Worm (Caenorhabditis elegans): ENCODE results near the gene spch-1.

Gene spch-1

ce11 chrIV:10128906-10129386 lies 17.6 kb upstream of the spch-1 start, which contains the start of the genes gtbp-1 and K08F4.3:
Gene gtbp-1 (minus strand): TSS chrIV:10128956.
Gene K08F4.3 (plus strand): TSS chrIV:10129257.
- TF ChIP-seq aly-1 (tag; optimal IDR thresholded peaks at IDR 0.05): no peak
- no peak for TF ChIP-seq B0310.2 (tag; optimal IDR thresholded peaks at IDR 0.05)
- TF ChIP-seq sea-1 (GFP tag; conservative IDR thresholded peaks at IDR 0.05): no peak
- no peak for TF ChIP-seq scrt-1 (GFP tag; IDR thresholded peaks at IDR 0.05)

ce11 chrIV:10128446-10128845 lies 17.1 kb upstream of the spch-1 start:
- no peak for TF ChIP-seq sea-1 (GFP tag; conservative IDR thresholded peaks at IDR 0.05)
- no peak for TF ChIP-seq F13C5.2 (tag; optimal IDR thresholded peaks at IDR 0.05)
- TF ChIP-seq tbx-11 (GFP tag; IDR thresholded peaks at IDR 0.05): no peak
- TF ChIP-seq tra-4 (tag; optimal IDR thresholded peaks at IDR 0.05): no peak
- no peak for TF ChIP-seq ceh-13 (GFP tag; optimal IDR thresholded peaks at IDR 0.05)

- TF ChIP-seq aly-1 (tag; optimal IDR thresholded peaks at IDR 0.05) (no peak), tbx-11 (GFP tag; IDR thresholded peaks at IDR 0.05) (no peak), flt-1 (GFP tag; IDR thresholded peaks at IDR 0.05) (no peak), pes-1 (GFP tag; IDR thresholded peaks at IDR 0.05) (no peak), sea-1 (GFP tag; conservative IDR thresholded peaks at IDR 0.05) (no peak), tbx-37 (GFP tag; conservative IDR thresholded peaks at IDR 0.05) (no peak), hmg-4 (GFP tag; optimal IDR thresholded peaks at IDR 0.05) (no peak), hnd-1 (tag; optimal IDR thresholded peaks at IDR 0.05) (no peak), tra-4 (tag; optimal IDR thresholded peaks at IDR 0.05) (no peak), ets-7 (tag; optimal IDR thresholded peaks at IDR 0.05) (no peak), ceh-13 (GFP tag; optimal IDR thresholded peaks at IDR 0.05) (no peak), ceh-36 (tag; optimal IDR thresholded peaks at IDR 0.05) (no peak)
These were observed 15.2 kb upstream of the spch-1 start, which contains the start of gene ctf-18 for ce11 chrIV:10126544-10126943. Gene ctf-18 (minus strand): TSS chrIV:10126644.

ce11 chrIV:10122205-10122604 lies 10.9 kb upstream of the spch-1 start, which contains the start of gene irld-21:
Gene irld-21 (minus strand): TSS chrIV:10122305.
- TF ChIP-seq ceh-13 (GFP tag; optimal IDR thresholded peaks at IDR 0.05) (no peak), aly-1 (tag; optimal IDR thresholded peaks at IDR 0.05) (no peak), hmbx-1 (tag; optimal IDR thresholded peaks at IDR 0.05) (no peak), ets-7 (tag; optimal IDR thresholded peaks at IDR 0.05) (no peak), ceh-36 (tag; optimal IDR thresholded peaks at IDR 0.05) (no peak), scrt-1 (GFP tag; IDR thresholded peaks at IDR 0.05) (no peak), tbx-37 (GFP tag; conservative IDR thresholded peaks at IDR 0.05) (no peak), F13C5.2 (tag; optimal IDR thresholded peaks at IDR 0.05) (no peak), flt-1 (GFP tag; IDR thresholded peaks at IDR 0.05) (no peak), B0310.2 (tag; optimal IDR thresholded peaks at IDR 0.05) (no peak), sea-1 (GFP tag; conservative IDR thresholded peaks at IDR 0.05) (no peak)

ce11 chrIV:10116765-10117164 lies 5.4 kb upstream of the spch-1 start:
- TF ChIP-seq F13C5.2 (tag; optimal IDR thresholded peaks at IDR 0.05): no peak
- no peak for TF ChIP-seq hnd-1 (tag; optimal IDR thresholded peaks at IDR 0.05)
- no peak for TF ChIP-seq scrt-1 (GFP tag; IDR thresholded peaks at IDR 0.05)
- TF ChIP-seq hmg-4 (GFP tag; optimal IDR thresholded peaks at IDR 0.05): no peak
- no peak for TF ChIP-seq ama-1 (optimal IDR thresholded peaks at IDR 0.05)
- TF ChIP-seq hmbx-1 (tag; optimal IDR thresholded peaks at IDR 0.05): no peak
- TF ChIP-seq ceh-13 (GFP tag; optimal IDR thresholded peaks at IDR 0.05): no peak
- no peak for TF ChIP-seq tbx-11 (GFP tag; IDR thresholded peaks at IDR 0.05)

- TF ChIP-seq tbx-37 (GFP tag; conservative IDR thresholded peaks at IDR 0.05): no peak
- no peak for TF ChIP-seq tbx-11 (GFP tag; IDR thresholded peaks at IDR 0.05)
- no peak for TF ChIP-seq hnd-1 (tag; optimal IDR thresholded peaks at IDR 0.05)
These were observed 3.8 kb upstream of the spch-1 start, which contains the start of gene C04G2.10 for ce11 chrIV:10115142-10115541. Gene C04G2.10 (plus strand): TSS chrIV:10115442.

- TF ChIP-seq ets-7 (tag; optimal IDR thresholded peaks at IDR 0.05): no peak
- TF ChIP-seq flt-1 (GFP tag; IDR thresholded peaks at IDR 0.05): no peak
- no peak for TF ChIP-seq ceh-13 (GFP tag; optimal IDR thresholded peaks at IDR 0.05)
- no peak for TF ChIP-seq sea-1 (GFP tag; conservative IDR thresholded peaks at IDR 0.05)
- TF ChIP-seq tra-4 (tag; optimal IDR thresholded peaks at IDR 0.05): no peak
These were observed 1.2 kb upstream of the spch-1 start, which contains the start of gene nsph-3.2 for ce11 chrIV:10112570-10112969. Gene nsph-3.2 (plus strand): TSS chrIV:10112870.

ce11 chrIV:10110870-10111269 lies 471 bp downstream of the spch-1 start:
- no peak for TF ChIP-seq ceh-36 (tag; optimal IDR thresholded peaks at IDR 0.05)
- TF ChIP-seq aly-1 (tag; optimal IDR thresholded peaks at IDR 0.05): no peak
- TF ChIP-seq tra-4 (tag; optimal IDR thresholded peaks at IDR 0.05): no peak

- no peak for TF ChIP-seq ceh-13 (GFP tag; optimal IDR thresholded peaks at IDR 0.05)
These were observed 924 bp downstream of the spch-1 start, which contains the start of gene egl-38 for ce11 chrIV:10110417-10110816. Gene egl-38 (minus strand): TSS chrIV:10110517.

ce11 chrIV:10096881-10097280 lies 14.5 kb downstream of the spch-1 start, which contains the start of gene dis-3:
Gene dis-3 (plus strand): TSS chrIV:10097202.
- no peak for TF ChIP-seq pes-1 (GFP tag; IDR thresholded peaks at IDR 0.05)
- no peak for TF ChIP-seq ama-1 (optimal IDR thresholded peaks at IDR 0.05)
- TF ChIP-seq aly-1 (tag; optimal IDR thresholded peaks at IDR 0.05): no peak
- no peak for TF ChIP-seq hmg-4 (GFP tag; optimal IDR thresholded peaks at IDR 0.05)
- no peak for TF ChIP-seq hmbx-1 (tag; optimal IDR thresholded peaks at IDR 0.05)
- no peak for TF ChIP-seq F13C5.2 (tag; optimal IDR thresholded peaks at IDR 0.05)
- TF ChIP-seq sea-1 (GFP tag; conservative IDR thresholded peaks at IDR 0.05): no peak
- TF ChIP-seq flt-1 (GFP tag; IDR thresholded peaks at IDR 0.05): no peak
- no peak for TF ChIP-seq tra-4 (tag; optimal IDR thresholded peaks at IDR 0.05)
